Worm (Caenorhabditis elegans) whole organism, midembryonic: ENCODE results near the gene ilkp-1.

Experiments used
- T22C8.4 ChIP-seq: fragments of 200-800 bp; sonication (Bioruptor generic); IDR thresholded peaks from 2 replicates; pipeline ENCODE4 v1.3.6; 2022; ENCODE audit warnings: missing genetic modification characterization, missing compliant biosample characterization
- cog-1 ChIP-seq: sonication (generic microtip); optimal IDR thresholded peaks from 2 replicates; lab custom pipeline; 2016; ENCODE audit warnings: missing genetic modification characterization, missing compliant biosample characterization
- flt-1 ChIP-seq: fragments of 200-800 bp; sonication (Bioruptor generic); IDR thresholded peaks from 2 replicates; pipeline ENCODE4 v1.3.6; 2022; ENCODE audit warnings: missing genetic modification characterization, missing compliant biosample characterization
- klf-2 ChIP-seq: fragments of 200-800 bp; sonication (Bioruptor generic); conservative IDR thresholded peaks from 2 replicates; pipeline ENCODE4 v1.3.6; 2022; ENCODE audit warnings: missing genetic modification reagents, missing genetic modification characterization, missing compliant biosample characterization
- med-1 ChIP-seq: sonication (generic microtip); optimal IDR thresholded peaks from 2 replicates; lab custom pipeline; 2017; ENCODE audit warnings: missing genetic modification characterization, mild to moderate bottlenecking, missing compliant biosample characterization, antibody characterized with exemption, missing genetic modification reagents; ENCODE audit not compliant: insufficient read depth
- ref-1 ChIP-seq: fragments of 200-800 bp; sonication (Bioruptor generic); conservative IDR thresholded peaks from 2 replicates; pipeline ENCODE4 v1.3.6; 2022; ENCODE audit warnings: missing genetic modification reagents, missing genetic modification characterization, missing compliant biosample characterization
- tab-1 ChIP-seq: fragments of 200-800 bp; sonication (Bioruptor generic); IDR thresholded peaks from 2 replicates; pipeline ENCODE4 v1.3.6; 2022; ENCODE audit warnings: missing genetic modification characterization, missing compliant biosample characterization
- ztf-23 ChIP-seq: fragments of 200-800 bp; sonication (Bioruptor generic); IDR thresholded peaks from 2 replicates; pipeline ENCODE4 v1.3.6; 2022; ENCODE audit warnings: missing genetic modification reagents, missing genetic modification characterization, missing compliant biosample characterization
- ztf-29 ChIP-seq: fragments of 200-800 bp; sonication (Bioruptor generic); IDR thresholded peaks from 2 replicates; pipeline ENCODE4 v1.3.6; 2022; ENCODE audit warnings: missing genetic modification reagents, missing genetic modification characterization, missing compliant biosample characterization

ilkp-1 gene

DNA sequence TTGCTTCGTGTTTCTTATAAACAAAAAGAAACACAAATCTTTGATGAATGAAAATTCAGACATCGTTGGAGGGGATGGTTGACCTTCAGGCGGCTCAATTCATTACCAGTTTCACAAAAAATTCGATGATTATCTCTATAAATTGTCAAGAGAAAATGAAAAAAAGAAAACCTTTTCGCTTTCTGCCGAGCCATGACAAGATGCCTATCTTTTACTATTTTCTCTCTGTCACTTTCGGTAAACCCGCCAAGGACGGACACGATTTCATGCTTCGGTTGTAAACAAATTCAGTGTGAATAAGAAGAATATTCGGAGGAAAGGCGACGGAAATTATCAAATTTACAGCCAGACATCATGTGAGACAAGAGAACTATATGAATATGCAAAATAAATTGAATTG is 29.3 kb upstream of the ilkp-1 start:
- no peak for TF ChIP-seq flt-1
- no peak for TF ChIP-seq klf-2 (GFP tag; lab: Robert Waterston, UW)
- TF ChIP-seq med-1 (GFP tag; lab: Kevin White, UChicago): no peak
- TF ChIP-seq cog-1 (tag; lab: Kevin White, UChicago): no peak
- TF ChIP-seq T22C8.4 (GFP tag; lab: Robert Waterston, UW): no peak
- TF ChIP-seq ref-1 (GFP tag; lab: Robert Waterston, UW): no peak
- no peak for TF ChIP-seq tab-1
- TF ChIP-seq ztf-29: no peak
- TF ChIP-seq ztf-23 (GFP tag; lab: Robert Waterston, UW): no peak

DNA sequence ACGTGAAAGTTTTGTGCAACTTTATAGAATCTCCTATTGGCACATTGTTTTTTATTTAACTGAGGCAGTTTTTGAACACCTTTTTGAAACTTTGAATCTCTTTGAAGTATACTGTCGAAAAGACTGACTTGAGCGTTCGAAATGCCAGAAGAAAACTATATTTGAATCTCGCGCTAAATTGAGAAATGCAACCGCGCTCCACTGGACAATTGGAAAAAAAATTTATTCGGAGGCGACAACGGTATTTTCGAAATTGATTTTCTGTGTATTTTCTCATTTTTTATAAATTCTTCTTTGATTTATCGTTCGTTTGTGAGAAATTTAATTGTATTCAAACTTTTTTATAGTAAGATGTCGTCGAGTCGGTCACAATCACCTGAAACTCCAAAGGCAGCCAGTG is 28.0 kb upstream of the ilkp-1 start, which contains the start of gene let-858:
Gene let-858, plus strand, starts transcription at position 348 of the 400 bp plus-strand sequence.
- TF ChIP-seq cog-1 (tag; lab: Kevin White, UChicago) (no peak), ztf-23 (GFP tag; lab: Robert Waterston, UW) (no peak), T22C8.4 (GFP tag; lab: Robert Waterston, UW) (no peak), ztf-29 (no peak), flt-1 (no peak), klf-2 (GFP tag; lab: Robert Waterston, UW) (no peak), ref-1 (GFP tag; lab: Robert Waterston, UW) (no peak), med-1 (GFP tag; lab: Kevin White, UChicago) (no peak), tab-1 (no peak)

DNA sequence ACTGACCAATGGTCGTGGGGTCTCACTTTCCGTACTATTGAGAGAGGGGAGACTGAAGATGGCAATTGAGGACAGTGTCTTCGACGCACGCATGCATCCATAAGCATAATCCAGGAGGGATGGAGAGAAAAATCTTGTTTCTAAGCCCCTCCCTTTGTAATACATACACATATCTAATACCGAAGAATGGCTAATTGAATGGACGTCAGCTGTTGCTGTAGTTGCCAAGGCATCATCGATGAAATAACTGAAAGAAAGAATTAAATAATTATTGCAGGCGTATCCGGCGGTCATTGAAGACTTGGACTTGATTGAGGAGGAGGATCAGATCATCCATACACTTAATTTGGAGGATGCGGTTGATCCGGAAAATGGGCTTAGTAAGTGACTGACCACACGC is 24.5 kb upstream of the ilkp-1 start, which contains the start of gene F33A8.7:
Gene F33A8.7, minus strand, starts transcription at position 101 of the 400 bp plus-strand sequence.
- no peak for TF ChIP-seq cog-1 (tag; lab: Kevin White, UChicago)
- TF ChIP-seq klf-2 (GFP tag; lab: Robert Waterston, UW): no peak
- no peak for TF ChIP-seq T22C8.4 (GFP tag; lab: Robert Waterston, UW)
- TF ChIP-seq ref-1 (GFP tag; lab: Robert Waterston, UW): no peak
- no peak for TF ChIP-seq ztf-29
- TF ChIP-seq flt-1: no peak
- TF ChIP-seq ztf-23 (GFP tag; lab: Robert Waterston, UW): no peak
- TF ChIP-seq tab-1: no peak
- no peak for TF ChIP-seq med-1 (GFP tag; lab: Kevin White, UChicago)

DNA sequence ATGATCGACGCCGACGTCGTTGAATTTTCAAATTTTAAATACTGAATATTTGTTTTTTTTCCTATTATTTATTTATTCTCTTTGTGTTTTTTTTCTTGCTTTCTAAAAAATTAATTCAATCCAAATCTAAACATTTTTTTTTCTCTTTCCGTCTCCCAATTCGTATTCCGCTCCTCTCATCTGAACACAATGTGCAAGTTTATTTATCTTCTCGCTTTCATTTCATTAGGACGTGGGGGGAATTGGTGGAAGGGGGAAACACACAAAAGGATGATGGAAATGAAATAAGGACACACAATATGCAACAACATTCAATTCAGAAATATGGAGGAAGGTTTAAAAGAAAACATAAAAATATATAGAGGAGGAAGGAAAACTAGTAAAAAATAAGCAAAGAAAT is 22.3 kb upstream of the ilkp-1 start:
- no peak for TF ChIP-seq ref-1 (GFP tag; lab: Robert Waterston, UW)
- TF ChIP-seq ztf-29: no peak
- no peak for TF ChIP-seq T22C8.4 (GFP tag; lab: Robert Waterston, UW)
- no peak for TF ChIP-seq cog-1 (tag; lab: Kevin White, UChicago)
- no peak for TF ChIP-seq med-1 (GFP tag; lab: Kevin White, UChicago)
- TF ChIP-seq tab-1: no peak
- no peak for TF ChIP-seq ztf-23 (GFP tag; lab: Robert Waterston, UW)
- TF ChIP-seq flt-1: no peak
- no peak for TF ChIP-seq klf-2 (GFP tag; lab: Robert Waterston, UW)

DNA sequence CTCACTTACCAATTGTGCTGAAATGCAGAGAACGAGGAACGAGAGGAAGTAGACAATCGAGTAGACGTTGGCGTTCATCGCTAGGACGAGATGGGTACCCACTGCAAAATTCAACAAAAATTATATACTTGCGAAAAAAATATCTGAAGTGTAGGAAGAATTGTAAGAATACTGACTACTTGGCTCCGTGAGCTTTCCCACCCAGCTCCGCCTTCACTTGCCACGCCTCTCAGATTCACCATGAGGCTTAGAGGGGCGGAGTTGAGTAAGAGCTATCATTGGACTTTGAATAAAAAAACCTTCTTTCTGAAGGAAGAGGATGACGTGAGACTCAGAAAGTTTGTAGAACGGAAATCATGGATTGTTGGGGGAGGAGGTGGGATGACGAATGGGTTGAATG is 19.8 kb upstream of the ilkp-1 start, which contains the start of gene nlp-18:
Gene nlp-18, minus strand, starts transcription at position 101 of the 400 bp plus-strand sequence.
- TF ChIP-seq ref-1 (GFP tag; lab: Robert Waterston, UW): no peak
- TF ChIP-seq klf-2 (GFP tag; lab: Robert Waterston, UW): no peak
- no peak for TF ChIP-seq ztf-29
- TF ChIP-seq med-1 (GFP tag; lab: Kevin White, UChicago): no peak
- TF ChIP-seq T22C8.4 (GFP tag; lab: Robert Waterston, UW): no peak
- no peak for TF ChIP-seq ztf-23 (GFP tag; lab: Robert Waterston, UW)
- TF ChIP-seq flt-1: no peak
- no peak for TF ChIP-seq cog-1 (tag; lab: Kevin White, UChicago)
- TF ChIP-seq tab-1: no peak

DNA sequence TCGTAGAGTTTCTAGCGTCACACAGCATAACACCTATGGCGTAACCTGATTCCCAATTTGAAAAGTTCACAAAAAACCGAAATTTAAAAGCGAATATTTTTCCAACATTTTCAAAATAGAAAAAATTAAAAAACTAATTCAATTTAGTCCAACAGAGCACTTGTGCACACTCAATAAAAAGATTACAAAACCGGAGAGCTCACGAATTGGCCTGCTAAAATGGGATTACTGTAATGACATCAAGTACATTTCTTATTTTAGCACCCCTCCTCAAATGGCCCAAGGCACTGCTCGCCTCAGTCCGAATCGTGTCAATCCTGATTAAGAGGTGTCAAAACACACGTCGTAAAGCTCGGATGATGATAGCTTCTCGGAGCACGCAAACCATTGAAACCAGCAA is 17.2 kb upstream of the ilkp-1 start:
- TF ChIP-seq klf-2 (GFP tag; lab: Robert Waterston, UW) (no peak), ztf-29 (no peak), cog-1 (tag; lab: Kevin White, UChicago) (no peak), ref-1 (GFP tag; lab: Robert Waterston, UW) (no peak)

- no peak for TF ChIP-seq cog-1 (tag; lab: Kevin White, UChicago)
- TF ChIP-seq klf-2 (GFP tag; lab: Robert Waterston, UW): no peak
- TF ChIP-seq ref-1 (GFP tag; lab: Robert Waterston, UW): no peak
- TF ChIP-seq flt-1: no peak
- TF ChIP-seq T22C8.4 (GFP tag; lab: Robert Waterston, UW): no peak
- no peak for TF ChIP-seq ztf-23 (GFP tag; lab: Robert Waterston, UW)
- no peak for TF ChIP-seq med-1 (GFP tag; lab: Kevin White, UChicago)
- no peak for TF ChIP-seq ztf-29
These were observed 14.3 kb upstream of the ilkp-1 start, which contains the start of gene srlf-15 for ce11 chrII:11035774-11036173. Gene srlf-15, plus strand, starts transcription at chrII:11036074.

DNA sequence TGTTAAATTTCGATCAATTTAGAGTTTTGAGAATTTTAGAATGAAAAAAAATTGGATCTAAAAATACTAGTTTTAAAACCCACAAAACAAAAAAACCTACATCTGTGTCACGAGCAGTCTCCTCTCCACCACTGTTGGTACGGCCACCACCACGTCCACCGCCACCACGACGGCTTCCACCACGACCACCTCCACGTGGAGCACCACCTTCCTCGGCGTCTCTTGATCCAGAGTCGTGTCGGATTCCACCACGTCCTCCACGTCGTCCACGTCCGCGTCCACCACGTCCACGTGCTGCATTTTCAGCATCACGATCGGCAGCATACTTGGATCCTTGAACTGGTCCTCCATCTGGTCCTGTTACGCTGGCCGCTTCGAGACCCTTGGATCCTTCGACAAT is 9.9 kb upstream of the ilkp-1 start:
- TF ChIP-seq ztf-29 (no peak), med-1 (GFP tag; lab: Kevin White, UChicago) (no peak), tab-1 (no peak), ref-1 (GFP tag; lab: Robert Waterston, UW) (no peak), flt-1 (no peak), ztf-23 (GFP tag; lab: Robert Waterston, UW) (no peak), klf-2 (GFP tag; lab: Robert Waterston, UW) (no peak), cog-1 (tag; lab: Kevin White, UChicago) (no peak), T22C8.4 (GFP tag; lab: Robert Waterston, UW) (no peak)

DNA sequence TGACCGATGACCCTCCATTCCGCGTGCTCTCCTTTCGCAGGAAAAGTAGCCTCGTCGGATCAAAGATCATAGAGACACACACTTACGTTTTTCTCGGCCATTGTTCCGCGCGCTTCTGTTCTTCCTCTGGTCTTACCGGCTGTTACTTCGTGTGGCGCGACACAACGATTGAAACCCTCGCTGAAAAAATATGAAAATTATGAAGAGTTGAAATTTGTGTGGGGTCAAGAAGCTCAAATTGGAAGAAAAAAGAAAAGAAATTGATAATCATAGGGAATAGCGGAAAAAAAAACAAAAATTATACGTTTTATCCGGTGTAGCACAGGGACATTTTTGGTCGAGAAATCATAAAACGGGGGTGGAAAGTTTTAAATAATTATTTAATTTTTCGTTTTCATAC is 9.0 kb upstream of the ilkp-1 start, which contains the start of gene cey-1:
Gene cey-1, minus strand, starts transcription at position 180 of the 400 bp plus-strand sequence.
- TF ChIP-seq ztf-29: no peak
- no peak for TF ChIP-seq ref-1 (GFP tag; lab: Robert Waterston, UW)
- no peak for TF ChIP-seq ztf-23 (GFP tag; lab: Robert Waterston, UW)
- TF ChIP-seq med-1 (GFP tag; lab: Kevin White, UChicago): no peak
- TF ChIP-seq tab-1: no peak
- no peak for TF ChIP-seq T22C8.4 (GFP tag; lab: Robert Waterston, UW)
- TF ChIP-seq flt-1: no peak
- no peak for TF ChIP-seq klf-2 (GFP tag; lab: Robert Waterston, UW)
- TF ChIP-seq cog-1 (tag; lab: Kevin White, UChicago): no peak
